Worm (Caenorhabditis elegans) whole organism, L1 larva: Measurements from ENCODE around the gene ges-1.

Source experiments
- F16B12.6 ChIP-seq: fragments of 150-350 bp; optimal IDR thresholded peaks from 2 replicates; lab custom pipeline; 2014; ENCODE audit warnings: missing biosample characterization, missing genetic modification characterization
- Y116A8C.19 ChIP-seq: sonication (generic microtip); optimal IDR thresholded peaks from 2 replicates; lab custom pipeline; 2016; ENCODE audit warnings: missing compliant biosample characterization, missing genetic modification characterization, borderline replicate concordance
- aha-1 ChIP-seq: fragments of 150-350 bp; optimal IDR thresholded peaks from 2 replicates; lab custom pipeline; 2014; ENCODE audit warnings: missing biosample characterization, missing genetic modification characterization
- alr-1 ChIP-seq: fragments of 200-800 bp; sonication (Bioruptor generic); optimal IDR thresholded peaks from 2 replicates; lab custom pipeline; 2018; ENCODE audit warnings: borderline replicate concordance, mild to moderate bottlenecking, missing genetic modification characterization, missing compliant biosample characterization
- ceh-63 ChIP-seq: fragments of 200-800 bp; sonication (Bioruptor generic); optimal IDR thresholded peaks from 2 replicates; lab custom pipeline; 2018; ENCODE audit warnings: mild to moderate bottlenecking, missing genetic modification characterization, missing compliant biosample characterization
- dpl-1 ChIP-seq, 3 experiments: fragments of 150-350 bp in 2 of 3; sonication (generic microtip) in 1 of 3; optimal IDR thresholded peaks; 2 replicates each; lab custom pipeline; 2014 to 2017; ENCODE audit warnings: missing biosample characterization in 3 of 3, missing genetic modification characterization in 3 of 3, missing genetic modification reagents in 3 of 3
- efl-1 ChIP-seq, 4 experiments: fragments of 150-350 bp; optimal IDR thresholded peaks in 3 of 4; peaks in 1 of 4; 1 replicate in 1 of 4; 2 replicates in 3 of 4; lab custom pipeline; 2014; ENCODE audit warnings: missing biosample characterization in 2 of 4, missing genetic modification characterization in 2 of 4, missing genetic modification reagents in 2 of 4
- egl-13 ChIP-seq: sonication (generic microtip); optimal IDR thresholded peaks from 2 replicates; lab custom pipeline; 2016; ENCODE audit warnings: missing genotype, missing genetic modification reagents, missing genetic modification characterization, missing compliant biosample characterization
- egl-27 ChIP-seq, 2 experiments: fragments of 150-350 bp in 1 of 2; sonication (generic microtip); optimal IDR thresholded peaks; 3 replicates each; lab custom pipeline; 2017 to 2018; ENCODE audit warnings: missing biosample characterization in 2 of 2, missing genetic modification characterization in 2 of 2, missing genetic modification reagents in 2 of 2
- elt-2 ChIP-seq: sonication (generic microtip); optimal IDR thresholded peaks from 2 replicates; lab custom pipeline; 2016; ENCODE audit warnings: missing genetic modification characterization, mild to moderate bottlenecking, inconsistent platforms, missing compliant biosample characterization, missing genetic modification reagents
- elt-3 ChIP-seq, 6 experiments: fragments of 150-350 bp in 1 of 6; sonication (generic microtip); optimal IDR thresholded peaks; 2 replicates each; lab custom pipeline; 2017 to 2018; ENCODE audit warnings: missing biosample characterization in 6 of 6, missing genetic modification characterization in 6 of 6, inconsistent platforms in 1 of 6
- fos-1 ChIP-seq: fragments of 150-350 bp; optimal IDR thresholded peaks from 2 replicates; lab custom pipeline; 2014; ENCODE audit warnings: missing biosample characterization, missing genetic modification characterization
- hlh-4 ChIP-seq: sonication (generic microtip); optimal IDR thresholded peaks from 2 replicates; lab custom pipeline; 2016; ENCODE audit warnings: mild to moderate bottlenecking, missing genetic modification characterization, missing compliant biosample characterization
- hpl-2 ChIP-seq: fragments of 150-350 bp; optimal IDR thresholded peaks from 2 replicates; lab custom pipeline; 2014; ENCODE audit warnings: missing biosample characterization, missing genetic modification reagents, missing genetic modification characterization
- irx-1 ChIP-seq: sonication (generic microtip); optimal IDR thresholded peaks from 2 replicates; lab custom pipeline; 2016; ENCODE audit warnings: missing genetic modification characterization, missing compliant biosample characterization
- lin-14 ChIP-seq: fragments of 200-800 bp; sonication (Bioruptor generic); optimal IDR thresholded peaks from 2 replicates; lab custom pipeline; 2018; ENCODE audit warnings: mild to moderate bottlenecking, missing genetic modification characterization, moderate library complexity, missing compliant biosample characterization
- lsy-2 ChIP-seq, 2 experiments: fragments of 150-350 bp; optimal IDR thresholded peaks; 2 replicates each; lab custom pipeline; 2014; ENCODE audit warnings: missing biosample characterization in 2 of 2, missing genetic modification characterization in 2 of 2
- mab-9 ChIP-seq: fragments of 200-800 bp; sonication (Bioruptor generic); IDR thresholded peaks from 2 replicates; pipeline ENCODE4 v1.3.6; 2022; ENCODE audit warnings: missing genetic modification reagents, missing genetic modification characterization, missing compliant biosample characterization
- mef-2 ChIP-seq: fragments of 150-350 bp; optimal IDR thresholded peaks from 2 replicates; lab custom pipeline; 2014; ENCODE audit warnings: missing biosample characterization, missing genetic modification characterization
- nhr-12 ChIP-seq: sonication (generic microtip); optimal IDR thresholded peaks from 2 replicates; lab custom pipeline; 2017; ENCODE audit warnings: missing biosample characterization, missing genetic modification characterization
- nhr-19 ChIP-seq: fragments of 200-800 bp; sonication (Bioruptor generic); conservative IDR thresholded peaks from 2 replicates; pipeline ENCODE4 v1.3.6; 2022; ENCODE audit warnings: missing genetic modification characterization, missing compliant biosample characterization
- nhr-20 ChIP-seq: sonication (generic microtip); optimal IDR thresholded peaks from 2 replicates; lab custom pipeline; 2016; ENCODE audit warnings: mild to moderate bottlenecking, missing genetic modification characterization, missing compliant biosample characterization
- nhr-28 ChIP-seq: fragments of 150-350 bp; optimal IDR thresholded peaks from 2 replicates; lab custom pipeline; 2014; ENCODE audit warnings: missing biosample characterization, missing genetic modification characterization
- nhr-84 ChIP-seq: sonication (generic microtip); optimal IDR thresholded peaks from 2 replicates; lab custom pipeline; 2017; ENCODE audit warnings: missing biosample characterization, missing genetic modification characterization
- nhr-85 ChIP-seq: sonication (generic microtip); peaks from one replicate; lab custom pipeline; 2016; ENCODE audit warnings: missing genetic modification characterization, inconsistent platforms, missing compliant biosample characterization
- pag-3 ChIP-seq: sonication (generic microtip); optimal IDR thresholded peaks from 2 replicates; lab custom pipeline; 2017; ENCODE audit warnings: missing genetic modification characterization, mild to moderate bottlenecking, missing compliant biosample characterization, antibody characterized with exemption, borderline replicate concordance; ENCODE audit not compliant: insufficient read depth
- pqm-1 ChIP-seq: sonication (generic microtip); optimal IDR thresholded peaks from 3 replicates; lab custom pipeline; 2017; ENCODE audit warnings: missing biosample characterization, missing genetic modification characterization
- rnt-1 ChIP-seq: sonication (generic microtip); optimal IDR thresholded peaks from 2 replicates; lab custom pipeline; 2016; ENCODE audit warnings: mild to moderate bottlenecking, missing genetic modification characterization, moderate library complexity, missing compliant biosample characterization
- snu-23 ChIP-seq: sonication (generic microtip); optimal IDR thresholded peaks from 2 replicates; lab custom pipeline; 2016; ENCODE audit warnings: missing genetic modification characterization, missing compliant biosample characterization
- swsn-7 ChIP-seq: sonication (generic microtip); optimal IDR thresholded peaks from 2 replicates; lab custom pipeline; 2016; ENCODE audit warnings: missing genetic modification characterization, missing compliant biosample characterization
- tbx-2 ChIP-seq: sonication (generic microtip); optimal IDR thresholded peaks from 2 replicates; lab custom pipeline; 2016; ENCODE audit warnings: missing genetic modification characterization, missing compliant biosample characterization
- unc-30 ChIP-seq: sonication (generic microtip); optimal IDR thresholded peaks from 2 replicates; lab custom pipeline; 2017; ENCODE audit warnings: missing biosample characterization, missing genetic modification characterization
- unc-98 ChIP-seq: fragments of 200-800 bp; sonication (Bioruptor generic); IDR thresholded peaks from 2 replicates; pipeline ENCODE4 v1.3.6; 2022; ENCODE audit warnings: missing genetic modification characterization, missing compliant biosample characterization
- xbp-1 ChIP-seq: sonication (generic microtip); optimal IDR thresholded peaks from 2 replicates; lab custom pipeline; 2016; ENCODE audit warnings: missing genetic modification characterization, missing compliant biosample characterization
- zag-1 ChIP-seq: fragments of 150-350 bp; optimal IDR thresholded peaks from 2 replicates; lab custom pipeline; 2014; ENCODE audit warnings: missing biosample characterization, missing genetic modification characterization
- ztf-11 ChIP-seq, 2 experiments: sonication (generic microtip); optimal IDR thresholded peaks; 2 replicates each; lab custom pipeline; 2016 to 2017; ENCODE audit warnings: missing genetic modification characterization in 2 of 2, missing biosample characterization in 1 of 2, missing compliant biosample characterization in 1 of 2
- ztf-4 ChIP-seq: fragments of 150-350 bp; optimal IDR thresholded peaks from 2 replicates; lab custom pipeline; 2014; ENCODE audit warnings: missing biosample characterization, missing genetic modification characterization

Gene ges-1

ce11 chrV:1433419-1433765 is 1.5 kb upstream of the ges-1 start:
- TF ChIP-seq efl-1 (optimal IDR thresholded peaks at IDR 0.05; lab: Kevin White, UChicago), result no peak
- TF ChIP-seq efl-1 (GFP tag; optimal IDR thresholded peaks at IDR 0.05 in 1 of 2; lab: Kevin White, UChicago), result peak in 1 of 2 experiments; percentile 92
- TF ChIP-seq elt-3 (tag; optimal IDR thresholded peaks at IDR 0.05; lab: Kevin White, UChicago), result no peak

- TF ChIP-seq aha-1 (peak; percentile 52), elt-3 (tag; optimal IDR thresholded peaks at IDR 0.05; lab: Kevin White, UChicago) (no peak), fos-1 (tag; lab: Kevin White, UChicago) (no peak), tbx-2 (tag; lab: Kevin White, UChicago) (no peak), Y116A8C.19 (tag; lab: Kevin White, UChicago) (no peak), mef-2 (tag; lab: Kevin White, UChicago) (no peak), egl-13 (tag; lab: Kevin White, UChicago) (no peak), dpl-1 (GFP tag; optimal IDR thresholded peaks at IDR 0.05; lab: Kevin White, UChicago) (peak in 2 of 3 experiments; percentile 19 to 80), unc-98 (GFP tag; lab: Robert Waterston, UW) (no peak), efl-1 (optimal IDR thresholded peaks at IDR 0.05; lab: Kevin White, UChicago) (no peak), efl-1 (GFP tag; optimal IDR thresholded peaks at IDR 0.05 in 1 of 2; lab: Kevin White, UChicago) (peak in 1 of 2 experiments; percentile 96), lin-14 (GFP tag; lab: Kevin White, UChicago) (peak; percentile 19), elt-2 (peak; percentile 61), nhr-20 (peak; percentile 62), mab-9 (GFP tag; lab: Robert Waterston, UW) (no peak), snu-23 (peak; percentile 36), pqm-1 (no peak), ztf-11 (tag; optimal IDR thresholded peaks at IDR 0.05; lab: Kevin White, UChicago) (no peak), nhr-85 (peak; percentile 78), rnt-1 (tag; lab: Kevin White, UChicago) (no peak), zag-1 (tag; lab: Kevin White, UChicago) (no peak)
- TF ChIP-seq, all 84 proteins: peak for 8
Measured at ce11 chrV:1432500-1433418, 822 bp upstream of the ges-1 start.

- TF ChIP-seq lsy-2 (tag; optimal IDR thresholded peaks at IDR 0.05; lab: Kevin White, UChicago) (no peak), xbp-1 (no peak), F16B12.6 (tag; lab: Kevin White, UChicago) (no peak), efl-1 (optimal IDR thresholded peaks at IDR 0.05; lab: Kevin White, UChicago) (no peak), efl-1 (GFP tag; optimal IDR thresholded peaks at IDR 0.05 in 1 of 2; lab: Kevin White, UChicago) (peak in 1 of 2 experiments; percentile 60), swsn-7 (tag; lab: Kevin White, UChicago) (no peak), unc-30 (tag; lab: Kevin White, UChicago) (no peak)
- TF ChIP-seq, all 84 proteins: peak for 1
Measured at ce11 chrV:1425595-1425994, 6.3 kb downstream of the ges-1 start, which contains the start of gene R12A1.3. Gene R12A1.3, minus strand, starts transcription at chrV:1425794.

- no peak for TF ChIP-seq pag-3 (tag; lab: Kevin White, UChicago)
- TF ChIP-seq nhr-19 (GFP tag; lab: Robert Waterston, UW), result no peak
- no peak for TF ChIP-seq egl-27 (tag; optimal IDR thresholded peaks at IDR 0.05; lab: Kevin White, UChicago)
- no peak for TF ChIP-seq alr-1 (tag; lab: Kevin White, UChicago)
- TF ChIP-seq ceh-63, result no peak
- no peak for TF ChIP-seq aha-1
- no peak for TF ChIP-seq ztf-4 (tag; lab: Kevin White, UChicago)
- no peak for TF ChIP-seq hlh-4 (tag; lab: Kevin White, UChicago)
- TF ChIP-seq lsy-2 (tag; optimal IDR thresholded peaks at IDR 0.05; lab: Kevin White, UChicago), result no peak
- TF ChIP-seq efl-1 (optimal IDR thresholded peaks at IDR 0.05; lab: Kevin White, UChicago), result no peak
- TF ChIP-seq efl-1 (GFP tag; optimal IDR thresholded peaks at IDR 0.05 in 1 of 2; lab: Kevin White, UChicago), result no peak
- TF ChIP-seq nhr-84 (tag; lab: Kevin White, UChicago), result no peak
- TF ChIP-seq nhr-12 (tag; lab: Kevin White, UChicago), result no peak
- no peak for TF ChIP-seq rnt-1 (tag; lab: Kevin White, UChicago)
- TF ChIP-seq hpl-2 (GFP tag; lab: Kevin White, UChicago), result no peak
- TF ChIP-seq irx-1, result no peak
- no peak for TF ChIP-seq nhr-85
- no peak for TF ChIP-seq nhr-28 (tag; lab: Kevin White, UChicago)
- TF ChIP-seq, all 84 proteins: peak for 0
Measured at ce11 chrV:1423338-1423737, 8.6 kb downstream of the ges-1 start.
